Worm (Caenorhabditis elegans): ENCODE data around the gene nhr-17.
A peak's percentile ranks its signal among the peaks of the same experiment; 100 is the strongest.

The nhr-17 gene

DNA sequence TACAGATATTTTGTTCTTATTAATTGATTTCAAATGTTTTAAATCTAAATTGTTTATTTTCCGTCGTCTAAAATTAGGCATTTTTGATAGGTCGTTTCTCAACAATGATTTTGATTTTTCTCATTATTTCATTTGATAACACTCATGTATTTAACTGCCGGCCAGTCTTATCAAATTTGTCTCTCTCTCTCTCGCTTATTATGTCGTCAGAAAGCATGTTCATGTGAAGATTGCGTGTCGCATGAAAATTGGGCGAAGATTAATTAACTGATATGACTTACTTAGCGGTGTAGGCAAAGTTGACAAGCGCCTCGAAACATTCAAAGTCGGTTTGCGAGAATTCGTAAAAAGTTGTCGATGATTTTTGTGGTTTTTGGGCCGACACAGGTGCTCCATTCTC, 39.9 kb downstream of the nhr-17 start:
- no peak for TF ChIP-seq ceh-43 (GFP tag; optimal IDR thresholded peaks at IDR 0.05)
- TF ChIP-seq mab-5 (tag; optimal IDR thresholded peaks at IDR 0.05), result no peak
- no peak for TF ChIP-seq mls-2 (tag; optimal IDR thresholded peaks at IDR 0.05)
- TF ChIP-seq ceh-39 (tag; optimal IDR thresholded peaks at IDR 0.05), result no peak
- no peak for TF ChIP-seq sem-2 (GFP tag; optimal IDR thresholded peaks at IDR 0.05)
- TF ChIP-seq zip-8 (tag; optimal IDR thresholded peaks at IDR 0.05), result no peak
- TF ChIP-seq elt-3 (tag; optimal IDR thresholded peaks at IDR 0.05), result no peak
- TF ChIP-seq nhr-28 (tag; optimal IDR thresholded peaks at IDR 0.05), result no peak
- no peak for TF ChIP-seq mep-1 (tag; optimal IDR thresholded peaks at IDR 0.05)
- no peak for TF ChIP-seq nhr-237 (tag; optimal IDR thresholded peaks at IDR 0.05)
- no peak for TF ChIP-seq pha-4 (tag; optimal IDR thresholded peaks at IDR 0.05)
- no peak for TF ChIP-seq nhr-12 (tag; optimal IDR thresholded peaks at IDR 0.05)
- no peak for TF ChIP-seq ztf-11 (tag; optimal IDR thresholded peaks at IDR 0.05)
- no peak for TF ChIP-seq elt-1 (tag; optimal IDR thresholded peaks at IDR 0.05; ENCODE audit: borderline replicate concordance, insufficient read depth)
- no peak for TF ChIP-seq blmp-1 (tag; optimal IDR thresholded peaks at IDR 0.05)

DNA sequence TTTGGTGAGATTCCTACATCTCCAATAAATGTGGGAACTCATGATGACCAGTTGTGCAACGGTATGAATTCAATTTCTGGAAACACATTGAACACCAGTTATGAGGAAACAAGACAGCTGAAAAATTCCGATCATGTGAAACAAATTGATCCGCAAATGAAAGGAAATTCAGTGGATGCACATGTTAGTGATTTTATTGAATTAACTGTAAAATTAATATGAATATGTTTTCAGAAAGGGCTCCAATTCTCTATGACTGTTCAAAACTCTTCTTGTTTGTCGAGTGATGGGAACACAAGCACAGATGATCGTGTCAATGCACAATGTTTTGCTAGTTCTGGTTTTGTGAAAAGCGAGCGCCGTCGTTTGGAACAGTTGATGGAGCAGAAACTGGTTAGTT, 47.3 kb downstream of the nhr-17 start:
- TF ChIP-seq mep-1 (tag; optimal IDR thresholded peaks at IDR 0.05), result no peak
- no peak for TF ChIP-seq unc-120 (tag; optimal IDR thresholded peaks at IDR 0.05; ENCODE audit: poor library complexity, severe bottlenecking)
- TF ChIP-seq blmp-1 (tag; optimal IDR thresholded peaks at IDR 0.05), result no peak
- TF ChIP-seq bed-3 (GFP tag; optimal IDR thresholded peaks at IDR 0.05), result no peak
- no peak for TF ChIP-seq ham-2 (GFP tag; optimal IDR thresholded peaks at IDR 0.05)
- no peak for TF ChIP-seq lsy-2 (tag; optimal IDR thresholded peaks at IDR 0.05)
- TF ChIP-seq snpc-4 (tag; optimal IDR thresholded peaks at IDR 0.05), result no peak
- TF ChIP-seq elt-3 (tag; optimal IDR thresholded peaks at IDR 0.05), result no peak
- no peak for TF ChIP-seq lin-13 (tag; optimal IDR thresholded peaks at IDR 0.05)
- no peak for TF ChIP-seq tbx-8 (GFP tag; optimal IDR thresholded peaks at IDR 0.05)
- TF ChIP-seq unc-39 (tag; optimal IDR thresholded peaks at IDR 0.05), result no peak
- TF ChIP-seq flh-1 (GFP tag; optimal IDR thresholded peaks at IDR 0.05), result no peak
- TF ChIP-seq M03D4.4 (tag; optimal IDR thresholded peaks at IDR 0.05), result no peak
- no peak for TF ChIP-seq lin-32 (GFP tag; optimal IDR thresholded peaks at IDR 0.05)
- TF ChIP-seq pha-4 (tag; optimal IDR thresholded peaks at IDR 0.05), result no peak
- TF ChIP-seq ces-1 (GFP tag; optimal IDR thresholded peaks at IDR 0.05), result no peak
- TF ChIP-seq mab-5 (tag; optimal IDR thresholded peaks at IDR 0.05), result no peak
- no peak for TF ChIP-seq nhr-2 (tag; optimal IDR thresholded peaks at IDR 0.05)
- TF ChIP-seq ceh-43 (GFP tag; optimal IDR thresholded peaks at IDR 0.05), result no peak

DNA sequence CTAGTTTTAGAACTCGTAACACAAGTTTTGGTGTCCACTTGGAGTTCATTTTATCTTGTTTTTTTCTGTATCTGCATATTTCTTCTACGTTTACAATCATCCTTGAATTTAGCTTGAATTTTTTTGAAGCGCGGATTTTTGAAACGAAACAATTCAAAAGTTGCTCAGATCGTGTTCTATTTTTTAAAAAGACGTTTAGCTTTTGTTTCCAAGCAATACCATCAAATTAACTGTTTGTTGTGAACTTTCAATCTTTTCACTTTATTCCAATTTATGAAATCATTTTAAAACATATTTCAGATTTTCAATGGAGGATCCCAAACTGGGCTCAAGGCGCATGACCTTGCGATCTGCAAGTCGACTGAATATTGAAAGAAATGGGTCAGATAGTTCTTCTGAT, 48.5 kb downstream of the nhr-17 start, which contains the start of gene R09A8.2:
Gene R09A8.2, plus strand, starts transcription at position 301 of the 400 bp plus-strand sequence.
- TF ChIP-seq tbx-8 (GFP tag; optimal IDR thresholded peaks at IDR 0.05), result no peak
- TF ChIP-seq nhr-237 (tag; optimal IDR thresholded peaks at IDR 0.05), result no peak
- no peak for TF ChIP-seq zip-8 (tag; optimal IDR thresholded peaks at IDR 0.05)
- TF ChIP-seq elt-3 (tag; optimal IDR thresholded peaks at IDR 0.05), result no peak
- TF ChIP-seq nhr-2 (tag; optimal IDR thresholded peaks at IDR 0.05), result no peak
- TF ChIP-seq drap-1 (GFP tag; optimal IDR thresholded peaks at IDR 0.05), result no peak
- TF ChIP-seq cnd-1 (tag; optimal IDR thresholded peaks at IDR 0.05), result no peak
- TF ChIP-seq bed-3 (GFP tag; optimal IDR thresholded peaks at IDR 0.05), result no peak
- TF ChIP-seq ceh-83 (GFP tag; optimal IDR thresholded peaks at IDR 0.05), result no peak
- no peak for TF ChIP-seq unc-39 (tag; optimal IDR thresholded peaks at IDR 0.05)
- TF ChIP-seq nhr-28 (tag; optimal IDR thresholded peaks at IDR 0.05), result no peak
- TF ChIP-seq unc-120 (tag; optimal IDR thresholded peaks at IDR 0.05; ENCODE audit: poor library complexity, severe bottlenecking), result no peak
- no peak for TF ChIP-seq ham-2 (GFP tag; optimal IDR thresholded peaks at IDR 0.05)
- TF ChIP-seq snpc-4 (tag; optimal IDR thresholded peaks at IDR 0.05), result no peak

DNA sequence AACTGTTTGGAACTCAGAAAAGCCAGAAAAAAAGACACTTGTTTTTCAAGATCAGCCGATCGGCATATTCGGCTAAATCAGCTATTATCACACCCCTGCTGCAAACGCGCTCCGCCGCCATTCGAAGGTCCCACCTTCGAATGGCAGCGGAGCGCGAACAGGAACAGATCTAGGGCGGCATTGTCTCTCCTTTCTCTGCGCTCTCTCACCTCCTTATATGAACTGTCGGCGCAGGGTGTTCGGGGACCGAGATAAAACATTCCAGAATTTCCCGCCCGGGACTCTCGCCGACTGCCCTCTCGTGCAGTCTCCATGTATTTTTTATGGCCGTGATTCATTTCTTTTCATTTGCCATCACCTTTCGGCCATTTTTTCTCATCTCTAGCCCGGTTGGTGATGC, 49.2 kb downstream of the nhr-17 start:
- TF ChIP-seq elt-3 (tag; optimal IDR thresholded peaks at IDR 0.05) (no peak), unc-120 (tag; optimal IDR thresholded peaks at IDR 0.05; ENCODE audit: poor library complexity, severe bottlenecking) (no peak), nhr-2 (tag; optimal IDR thresholded peaks at IDR 0.05) (peak; percentile 55), ces-1 (GFP tag; optimal IDR thresholded peaks at IDR 0.05) (no peak), blmp-1 (tag; optimal IDR thresholded peaks at IDR 0.05) (no peak), nhr-237 (tag; optimal IDR thresholded peaks at IDR 0.05) (no peak), unc-62 (GFP tag; optimal IDR thresholded peaks at IDR 0.05) (no peak)

All from whole organism, mixed stage, embryonic.